Worm (Caenorhabditis elegans) whole organism, late embryonic: ENCODE measurements around the gene ric-8.

Source experiments
- ets-4 ChIP-seq: sonication (generic microtip); optimal IDR thresholded peaks from 2 replicates; lab custom pipeline; 2016; ENCODE audit warnings: missing genetic modification characterization, missing compliant biosample characterization
- fkh-10 ChIP-seq: fragments of 150-350 bp; optimal IDR thresholded peaks from 2 replicates; lab custom pipeline; 2014; ENCODE audit warnings: missing biosample characterization, missing genetic modification reagents, missing genetic modification characterization
- pat-9 ChIP-seq: fragments of 200-800 bp; sonication (Bioruptor generic); optimal IDR thresholded peaks from 2 replicates; lab custom pipeline; 2018; ENCODE audit warnings: mild to moderate bottlenecking, missing genetic modification characterization, moderate library complexity, missing compliant biosample characterization
- pqm-1 ChIP-seq: sonication (generic microtip); optimal IDR thresholded peaks from 2 replicates; lab custom pipeline; 2016; ENCODE audit warnings: missing genetic modification characterization, missing compliant biosample characterization
- rnt-1 ChIP-seq: sonication (generic microtip); optimal IDR thresholded peaks from 2 replicates; lab custom pipeline; 2016; ENCODE audit warnings: missing genetic modification characterization, missing compliant biosample characterization

DNA sequence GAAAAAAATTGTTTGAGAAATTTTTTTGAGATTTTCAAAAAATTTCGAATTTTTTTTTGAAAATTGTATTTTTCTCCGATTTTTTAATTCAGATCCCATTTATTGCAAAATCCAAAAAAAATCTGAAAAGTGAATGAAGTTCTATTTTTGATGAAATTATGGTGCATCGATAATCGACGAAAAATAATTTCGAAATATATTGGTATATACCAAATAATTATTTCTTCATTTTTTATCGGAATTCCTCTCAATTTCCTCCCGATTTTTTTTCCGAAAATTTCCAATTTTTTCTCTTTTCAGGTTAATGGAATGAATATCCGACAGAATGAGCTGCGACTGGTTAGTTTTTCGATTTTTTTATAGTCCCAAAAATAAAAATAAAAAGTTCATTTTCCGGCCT is 41.9 kb upstream of the ric-8 start, which contains the start of gene epg-9:
- TF ChIP-seq pat-9 (tag; lab: Kevin White, UChicago), result no peak
- TF ChIP-seq ets-4 (tag; lab: Kevin White, UChicago), result no peak
- TF ChIP-seq pqm-1, result no peak
- TF ChIP-seq rnt-1, result no peak
- no peak for TF ChIP-seq fkh-10 (GFP tag; lab: Kevin White, UChicago)
